Fruit fly (Drosophila melanogaster): ENCODE results near the gene dmrt99B.

Gene dmrt99B

DNA sequence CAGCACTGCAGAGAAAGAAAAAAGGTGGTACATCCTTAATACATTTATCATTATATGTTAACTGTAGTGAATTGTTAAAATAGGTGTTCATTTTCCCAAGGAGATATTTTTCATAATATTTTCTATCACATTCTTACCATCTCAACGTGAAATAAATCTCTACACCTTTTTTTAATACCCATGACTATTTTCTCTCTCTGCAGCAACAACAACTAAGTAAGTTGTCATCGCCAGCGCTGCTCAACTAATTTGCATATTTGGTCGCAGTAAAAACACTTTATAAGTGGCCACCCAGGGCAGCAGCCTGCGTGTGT is 1.9 kb upstream of the dmrt99B start (continued):
- TF ChIP-seq CG18476 (GFP tag; optimal IDR thresholded peaks at IDR 0.05), result peak; percentile 2
- TF ChIP-seq amos (GFP tag; IDR thresholded peaks at IDR 0.05; ENCODE audit: partially characterized antibody), result no peak
- TF ChIP-seq Nf-YB (GFP tag; optimal IDR thresholded peaks at IDR 0.05), result no peak
- peak; percentile 32 for TF ChIP-seq CG8281 (tag; optimal IDR thresholded peaks at IDR 0.05)
- TF ChIP-seq CG13296 (GFP tag; optimal IDR thresholded peaks at IDR 0.05), result no peak
- TF ChIP-seq cad (GFP tag; optimal IDR thresholded peaks at IDR 0.05), result no peak
- TF ChIP-seq CG4404 (GFP tag; IDR thresholded peaks at IDR 0.05), result no peak
- no peak for TF ChIP-seq chinmo (GFP tag; IDR thresholded peaks at IDR 0.05; ENCODE audit: partially characterized antibody)
- TF ChIP-seq klu (GFP tag; IDR thresholded peaks at IDR 0.05), result no peak
- TF ChIP-seq sens (GFP tag), result peak; percentile 95
- TF ChIP-seq fru (optimal IDR thresholded peaks at IDR 0.05), result no peak
- no peak for TF ChIP-seq Stat92E (GFP tag; optimal IDR thresholded peaks at IDR 0.05)
- no peak for TF ChIP-seq CG8290 (GFP tag; optimal IDR thresholded peaks at IDR 0.05)
- TF ChIP-seq CG8290 (tag; optimal IDR thresholded peaks at IDR 0.05), result no peak
- no peak for TF ChIP-seq MESR4 (GFP tag; optimal IDR thresholded peaks at IDR 0.05)
- no peak for TF ChIP-seq bcd (GFP tag; optimal IDR thresholded peaks at IDR 0.05)
- TF ChIP-seq CrebB (tag; optimal IDR thresholded peaks at IDR 0.05), result no peak
- no peak for TF ChIP-seq HLH3B (GFP tag; IDR thresholded peaks at IDR 0.05)
- no peak for TF ChIP-seq CG17612 (GFP tag; IDR thresholded peaks at IDR 0.05)
- peak; percentile 12 for TF ChIP-seq CG33557 (GFP tag; optimal IDR thresholded peaks at IDR 0.05)
- no peak for TF ChIP-seq CG15011 (GFP tag; optimal IDR thresholded peaks at IDR 0.05)
- no peak for TF ChIP-seq HmgD (GFP tag; optimal IDR thresholded peaks at IDR 0.05)
- no peak for TF ChIP-seq Lim3 (GFP tag; IDR thresholded peaks at IDR 0.05)
- TF ChIP-seq nau (GFP tag; optimal IDR thresholded peaks at IDR 0.05), result no peak
- no peak for TF ChIP-seq CG2129 (GFP tag; IDR thresholded peaks at IDR 0.05; ENCODE audit: partially characterized antibody)
- no peak for TF ChIP-seq pb (GFP tag; optimal IDR thresholded peaks at IDR 0.05)
- TF ChIP-seq CG17361 (GFP tag; IDR thresholded peaks at IDR 0.05), result 0 out of 3 replicates have a peak, but pooled peaks have one; percentile 25
- peak; percentile 61 for TF ChIP-seq phol (tag; optimal IDR thresholded peaks at IDR 0.05)
- TF ChIP-seq CG11723 (GFP tag; optimal IDR thresholded peaks at IDR 0.05), result peak; percentile 0
- no peak for TF ChIP-seq kay (GFP tag; optimal IDR thresholded peaks at IDR 0.05)
- no peak for TF ChIP-seq aop (GFP tag; IDR thresholded peaks at IDR 0.05)
- TF ChIP-seq CG4730 (GFP tag; IDR thresholded peaks at IDR 0.05), result no peak
- TF ChIP-seq CG4424 (GFP tag; optimal IDR thresholded peaks at IDR 0.05), result peak; percentile 58
- peak; percentile 56 for TF ChIP-seq CG18262 (tag; optimal IDR thresholded peaks at IDR 0.05)
- TF ChIP-seq odd (GFP tag; optimal IDR thresholded peaks at IDR 0.05), result no peak
- TF ChIP-seq btn (GFP tag; optimal IDR thresholded peaks at IDR 0.05), result no peak
- TF ChIP-seq Dbx (GFP tag; IDR thresholded peaks at IDR 0.05), result no peak
- no peak for TF ChIP-seq pho (GFP tag; optimal IDR thresholded peaks at IDR 0.05)
- TF ChIP-seq Deaf1 (tag; optimal IDR thresholded peaks at IDR 0.05), result no peak
- peak; percentile 45 for TF ChIP-seq Fer3 (tag; optimal IDR thresholded peaks at IDR 0.05)
- peak; percentile 47 for TF ChIP-seq CG14710 (tag; optimal IDR thresholded peaks at IDR 0.05)
- no peak for TF ChIP-seq gfzf (GFP tag; optimal IDR thresholded peaks at IDR 0.05)
- TF ChIP-seq nmo (GFP tag; optimal IDR thresholded peaks at IDR 0.05), result peak; percentile 60
- TF ChIP-seq rib (GFP tag; IDR thresholded peaks at IDR 0.05), result no peak
- TF ChIP-seq trem (tag; optimal IDR thresholded peaks at IDR 0.05), result peak; percentile 39
- TF ChIP-seq CG34422 (GFP tag; IDR thresholded peaks at IDR 0.05), result no peak
- TF ChIP-seq CG12104 (GFP tag; optimal IDR thresholded peaks at IDR 0.05), result no peak
- TF ChIP-seq BEAF-32 (GFP tag; optimal IDR thresholded peaks at IDR 0.05), result no peak
- no peak for TF ChIP-seq CG34224 (GFP tag; IDR thresholded peaks at IDR 0.05; ENCODE audit: partially characterized antibody)
- no peak for TF ChIP-seq HmgZ (tag; optimal IDR thresholded peaks at IDR 0.05)
- TF ChIP-seq pnt (GFP tag; optimal IDR thresholded peaks at IDR 0.05), result no peak
- TF ChIP-seq CG7786 (GFP tag; optimal IDR thresholded peaks at IDR 0.05), result peak; percentile 20
- TF ChIP-seq Xbp1 (GFP tag; optimal IDR thresholded peaks at IDR 0.05), result peak; percentile 37

Measured in whole organism, embryonic.